Fruit fly (Drosophila melanogaster) whole organism, embryonic: ENCODE measurements around the gene FucTA.

Source experiments
- Bgb ChIP-seq: fragments of 200-800 bp; sonication (Bioruptor generic); IDR thresholded peaks from 2 replicates; pipeline ENCODE4 v1.3.6; 2022; ENCODE audit warnings: missing biosample characterization, missing genetic modification characterization; ENCODE audit not compliant: partially characterized antibody
- CG12391 ChIP-seq: fragments of 200-800 bp; sonication (Bioruptor generic); optimal IDR thresholded peaks from 3 replicates; lab custom pipeline; 2018; ENCODE audit warnings: missing biosample characterization, mild to moderate bottlenecking, missing genetic modification characterization, moderate library complexity
- CG12769 ChIP-seq: fragments of 200-800 bp; sonication (Bioruptor generic); optimal IDR thresholded peaks from 2 replicates; lab custom pipeline; 2019; ENCODE audit warnings: missing biosample characterization, mild to moderate bottlenecking, missing genetic modification characterization, moderate library complexity
- CG13424 ChIP-seq: fragments of 200-800 bp; sonication (Bioruptor generic); optimal IDR thresholded peaks from 2 replicates; lab custom pipeline; 2019; ENCODE audit warnings: missing biosample characterization, mild to moderate bottlenecking, missing genetic modification characterization, moderate library complexity
- CG15479 ChIP-seq: fragments of 200-800 bp; sonication (Bioruptor generic); optimal IDR thresholded peaks from 3 replicates; lab custom pipeline; 2019; ENCODE audit warnings: missing biosample characterization, mild to moderate bottlenecking, missing genetic modification characterization, moderate library complexity
- CG16815 ChIP-seq: fragments of 200-800 bp; sonication (Bioruptor generic); optimal IDR thresholded peaks from 3 replicates; lab custom pipeline; 2017; ENCODE audit warnings: missing biosample characterization, mild to moderate bottlenecking, missing genetic modification characterization
- CG17568 ChIP-seq: fragments of 200-800 bp; sonication (Bioruptor generic); optimal IDR thresholded peaks from 2 replicates; lab custom pipeline; 2018; ENCODE audit warnings: missing biosample characterization, mild to moderate bottlenecking, missing genetic modification characterization, moderate library complexity
- CG1792 ChIP-seq: fragments of 200-800 bp; sonication (Bioruptor generic); optimal IDR thresholded peaks from 2 replicates; lab custom pipeline; 2016; ENCODE audit warnings: missing biosample characterization, missing genetic modification characterization
- CG18619 ChIP-seq: fragments of 200-800 bp; sonication (Bioruptor generic); optimal IDR thresholded peaks from 3 replicates; lab custom pipeline; 2017; ENCODE audit warnings: missing biosample characterization, mild to moderate bottlenecking, missing genetic modification characterization
- CG32772 ChIP-seq: fragments of 200-800 bp; sonication (Bioruptor generic); IDR thresholded peaks from 2 replicates; pipeline ENCODE4 v1.3.6; 2022; ENCODE audit warnings: missing biosample characterization, missing genetic modification characterization
- CG4617 ChIP-seq: fragments of 200-800 bp; sonication (Bioruptor generic); optimal IDR thresholded peaks from 3 replicates; lab custom pipeline; 2016; ENCODE audit warnings: missing biosample characterization, missing genetic modification characterization, borderline replicate concordance
- CG4707 ChIP-seq: fragments of 200-800 bp; sonication (Bioruptor generic); optimal IDR thresholded peaks from 2 replicates; lab custom pipeline; 2018; ENCODE audit warnings: missing biosample characterization, mild to moderate bottlenecking, missing genetic modification characterization, moderate library complexity
- CG5953 ChIP-seq: fragments of 200-800 bp; sonication (Bioruptor generic); IDR thresholded peaks from 2 replicates; pipeline ENCODE4 v1.3.6; 2022; ENCODE audit warnings: missing biosample characterization, missing genetic modification characterization
- CG6765 ChIP-seq: fragments of 200-800 bp; sonication (Bioruptor generic); optimal IDR thresholded peaks from 3 replicates; lab custom pipeline; 2017; ENCODE audit warnings: missing biosample characterization, mild to moderate bottlenecking, missing genetic modification characterization
- CG7372 ChIP-seq: fragments of 200-800 bp; sonication (Bioruptor generic); IDR thresholded peaks from 2 replicates; pipeline ENCODE4 v1.3.6; 2022; ENCODE audit warnings: missing biosample characterization, missing genetic modification characterization
- CG8359 ChIP-seq: fragments of 200-800 bp; sonication (Bioruptor generic); optimal IDR thresholded peaks from 2 replicates; lab custom pipeline; 2017; ENCODE audit warnings: missing biosample characterization, mild to moderate bottlenecking, missing genetic modification characterization, borderline replicate concordance
- CoRest ChIP-seq: fragments of 200-800 bp; sonication (Bioruptor generic); optimal IDR thresholded peaks from 3 replicates; lab custom pipeline; 2018; ENCODE audit warnings: missing biosample characterization, mild to moderate bottlenecking, missing genetic modification characterization, moderate library complexity
- Deaf1 ChIP-seq: fragments of 200-800 bp; optimal IDR thresholded peaks from 3 replicates; lab custom pipeline; 2019; ENCODE audit warnings: missing biosample characterization, mild to moderate bottlenecking, missing genetic modification characterization, moderate library complexity
- Dfd ChIP-seq, 2 experiments: fragments of >200 bp; optimal IDR thresholded peaks; 2 replicates each; lab custom pipeline; 2017; ENCODE audit warnings: missing biosample characterization in 2 of 2, missing genetic modification characterization in 2 of 2
- Fer3 ChIP-seq: fragments of 200-800 bp; sonication (Bioruptor generic); optimal IDR thresholded peaks from 2 replicates; lab custom pipeline; 2018; ENCODE audit warnings: missing biosample characterization, mild to moderate bottlenecking, missing genetic modification characterization, moderate library complexity
- Gsc ChIP-seq: fragments of 200-800 bp; sonication (Bioruptor generic); IDR thresholded peaks from 2 replicates; pipeline ENCODE4 v1.3.6; 2022; ENCODE audit warnings: missing biosample characterization, missing genetic modification characterization
- H15 ChIP-seq: fragments of 200-800 bp; sonication (Bioruptor generic); IDR thresholded peaks from 3 replicates; pipeline ENCODE4 v1.3.6; 2022; ENCODE audit warnings: missing biosample characterization, missing genetic modification characterization
- HmgD ChIP-seq: fragments of 200-800 bp; sonication (Bioruptor generic); optimal IDR thresholded peaks from 3 replicates; lab custom pipeline; 2016; ENCODE audit warnings: missing biosample characterization, missing genetic modification characterization
- HmgZ ChIP-seq: fragments of 200-800 bp; sonication (Bioruptor generic); optimal IDR thresholded peaks from 2 replicates; lab custom pipeline; 2018; ENCODE audit warnings: missing biosample characterization, mild to moderate bottlenecking, missing genetic modification characterization
- Hsf ChIP-seq: fragments of 200-800 bp; sonication (Bioruptor generic); optimal IDR thresholded peaks from 3 replicates; lab custom pipeline; 2016; ENCODE audit warnings: missing biosample characterization, missing genetic modification characterization
- Kr ChIP-seq: fragments of 200-800 bp; sonication (Bioruptor generic); optimal IDR thresholded peaks from 2 replicates; lab custom pipeline; 2017; ENCODE audit warnings: missing biosample characterization, mild to moderate bottlenecking, missing genetic modification characterization
- Meics ChIP-seq: fragments of 200-800 bp; sonication (Bioruptor generic); optimal IDR thresholded peaks from 2 replicates; lab custom pipeline; 2017; ENCODE audit warnings: missing biosample characterization, mild to moderate bottlenecking, missing genetic modification characterization
- Myb ChIP-seq: fragments of 200-800 bp; sonication (Bioruptor generic); optimal IDR thresholded peaks from 2 replicates; lab custom pipeline; 2016; ENCODE audit warnings: missing biosample characterization, missing genetic modification characterization
- Poxn ChIP-seq: fragments of 200-800 bp; sonication (Bioruptor generic); IDR thresholded peaks from 2 replicates; pipeline ENCODE4 v1.3.6; 2022; ENCODE audit warnings: missing biosample characterization, missing genetic modification characterization
- Tbp ChIP-seq: fragments of >200 bp; optimal IDR thresholded peaks from 2 replicates; lab custom pipeline; 2018; ENCODE audit warnings: missing biosample characterization, missing genetic modification characterization
- al ChIP-seq: fragments of 200-800 bp; sonication (Bioruptor generic); IDR thresholded peaks from 2 replicates; pipeline ENCODE4 v1.3.6; 2022; ENCODE audit warnings: missing biosample characterization, missing genetic modification characterization
- aop ChIP-seq: fragments of 200-800 bp; sonication (Bioruptor generic); IDR thresholded peaks from 2 replicates; pipeline ENCODE4 v1.3.6; 2022; ENCODE audit warnings: missing biosample characterization, missing genetic modification characterization
- chm ChIP-seq: fragments of 200-800 bp; sonication (Bioruptor generic); IDR thresholded peaks from 2 replicates; pipeline ENCODE4 v1.3.6; 2022; ENCODE audit warnings: missing biosample characterization, missing genetic modification characterization
- ci ChIP-seq: fragments of 200-800 bp; sonication (Bioruptor generic); IDR thresholded peaks from 3 replicates; pipeline ENCODE4 v1.3.6; 2022; ENCODE audit warnings: missing biosample characterization, missing genetic modification characterization
- dati ChIP-seq: fragments of 200-800 bp; sonication (Bioruptor generic); IDR thresholded peaks from 2 replicates; pipeline ENCODE4 v1.3.6; 2022; ENCODE audit warnings: missing biosample characterization, missing genetic modification characterization
- fd102C ChIP-seq: fragments of 200-800 bp; sonication (Bioruptor generic); optimal IDR thresholded peaks from 2 replicates; lab custom pipeline; 2018; ENCODE audit warnings: missing biosample characterization, mild to moderate bottlenecking, missing genetic modification characterization, moderate library complexity
- fd64A ChIP-seq: fragments of 200-800 bp; sonication (Bioruptor generic); optimal IDR thresholded peaks from 3 replicates; lab custom pipeline; 2018; ENCODE audit warnings: missing biosample characterization, mild to moderate bottlenecking, missing genetic modification characterization
- gsb ChIP-seq: fragments of 200-800 bp; sonication (Bioruptor generic); IDR thresholded peaks from 2 replicates; pipeline ENCODE4 v1.3.6; 2022; ENCODE audit warnings: missing biosample characterization, missing genetic modification characterization
- h ChIP-seq: fragments of >200 bp; optimal IDR thresholded peaks from 2 replicates; lab custom pipeline; 2017
- mirr ChIP-seq: fragments of 200-800 bp; sonication (Bioruptor generic); optimal IDR thresholded peaks from 3 replicates; lab custom pipeline; 2018; ENCODE audit warnings: missing biosample characterization, mild to moderate bottlenecking, missing genetic modification characterization
- nmo ChIP-seq: fragments of 200-800 bp; sonication (Bioruptor generic); optimal IDR thresholded peaks from 2 replicates; lab custom pipeline; 2018; ENCODE audit warnings: missing biosample characterization, mild to moderate bottlenecking, missing genetic modification characterization, moderate library complexity
- nom ChIP-seq: fragments of 200-800 bp; sonication (Bioruptor generic); optimal IDR thresholded peaks from 2 replicates; lab custom pipeline; 2017; ENCODE audit warnings: missing biosample characterization, missing genetic modification characterization, mild to moderate bottlenecking, moderate library complexity, missing genetic modification reagents
- sob ChIP-seq: fragments of 200-800 bp; sonication (Bioruptor generic); IDR thresholded peaks from 2 replicates; pipeline ENCODE4 v1.3.6; 2022; ENCODE audit warnings: missing biosample characterization, missing genetic modification characterization
- sr ChIP-seq: fragments of 200-800 bp; sonication (Bioruptor generic); IDR thresholded peaks from 3 replicates; pipeline ENCODE4 v1.3.6; 2022; ENCODE audit warnings: missing biosample characterization, missing genetic modification characterization
- tup ChIP-seq: fragments of 200-800 bp; sonication (Bioruptor generic); optimal IDR thresholded peaks from 2 replicates; lab custom pipeline; 2016; ENCODE audit warnings: missing biosample characterization, mild to moderate bottlenecking, missing genetic modification characterization, moderate library complexity
- zen2 ChIP-seq: fragments of 200-800 bp; sonication (Bioruptor generic); IDR thresholded peaks from 3 replicates; pipeline ENCODE4 v1.3.6; 2022; ENCODE audit warnings: missing biosample characterization, missing genetic modification characterization; ENCODE audit not compliant: partially characterized antibody
- zf30C ChIP-seq: fragments of 200-800 bp; sonication (Bioruptor generic); optimal IDR thresholded peaks from 3 replicates; lab custom pipeline; 2018; ENCODE audit warnings: missing biosample characterization, mild to moderate bottlenecking, missing genetic modification characterization

Gene FucTA

dm6 chr3L:15102669-15103309, 44.1 kb upstream of the FucTA start (continued):
- TF ChIP-seq CG13424 (tag; lab: Kevin White, UChicago), result peak; percentile 16
- no peak for TF ChIP-seq nmo
- no peak for TF ChIP-seq Fer3 (tag; lab: Kevin White, UChicago)
- TF ChIP-seq CG17568, result no peak
- no peak for TF ChIP-seq CG1792 (GFP tag; lab: Kevin White, UChicago)
- TF ChIP-seq sr, result peak; percentile 78
- TF ChIP-seq Gsc, result no peak
- no peak for TF ChIP-seq zf30C (GFP tag; lab: Kevin White, UChicago)
- TF ChIP-seq Meics (GFP tag; lab: Kevin White, UChicago), result no peak
- TF ChIP-seq al (GFP tag; lab: Robert Waterston, UW), result no peak
- TF ChIP-seq h (lab: Kevin White, UChicago), result no peak
- TF ChIP-seq Hsf (GFP tag; lab: Kevin White, UChicago), result no peak
- TF ChIP-seq sob (GFP tag; lab: Robert Waterston, UW), result 0 out of 2 replicates have a peak, but pooled peaks have one; percentile 15
- no peak for TF ChIP-seq CG15479 (GFP tag; lab: Kevin White, UChicago)
- no peak for TF ChIP-seq mirr (GFP tag; lab: Kevin White, UChicago)
- no peak for TF ChIP-seq CG16815 (GFP tag; lab: Kevin White, UChicago)
- TF ChIP-seq gsb (GFP tag; lab: Robert Waterston, UW), result no peak
- no peak for TF ChIP-seq CG4707 (GFP tag; lab: Kevin White, UChicago)
- TF ChIP-seq CG7372 (GFP tag; lab: Robert Waterston, UW), result no peak
- TF ChIP-seq CG12391 (tag; lab: Kevin White, UChicago), result no peak

dm6 chr3L:15103988-15104848, 42.7 kb upstream of the FucTA start:
- TF ChIP-seq Deaf1 (peak; percentile 60), Kr (no peak), CG16815 (GFP tag; lab: Kevin White, UChicago) (no peak), Myb (GFP tag; lab: Kevin White, UChicago) (no peak), CG13424 (tag; lab: Kevin White, UChicago) (no peak), dati (GFP tag; lab: Robert Waterston, UW) (no peak), H15 (no peak), CG5953 (GFP tag; lab: Robert Waterston, UW) (no peak), Poxn (GFP tag; lab: Robert Waterston, UW) (no peak), Dfd (GFP tag; optimal IDR thresholded peaks at IDR 0.05; lab: Kevin White, UChicago) (no peak), HmgZ (tag; lab: Kevin White, UChicago) (no peak), CG12769 (tag; lab: Kevin White, UChicago) (no peak), CoRest (tag; lab: Kevin White, UChicago) (no peak), CG8359 (no peak), HmgD (GFP tag; lab: Kevin White, UChicago) (no peak), ci (GFP tag; lab: Robert Waterston, UW) (peak; percentile 43; the same call in 1 of the 3 replicates), tup (GFP tag; lab: Kevin White, UChicago) (no peak), chm (GFP tag; lab: Robert Waterston, UW) (0 out of 2 replicates have a peak, but pooled peaks have one; percentile 46), aop (GFP tag; lab: Robert Waterston, UW) (peak; percentile 65; the same call in 1 of the 2 replicates), fd64A (no peak), zen2 (GFP tag; lab: Robert Waterston, UW) (no peak), CG32772 (GFP tag; lab: Robert Waterston, UW) (peak; percentile 36; the same call in 1 of the 2 replicates), CG6765 (GFP tag; lab: Kevin White, UChicago) (no peak), Tbp (GFP tag; lab: Kevin White, UChicago) (no peak), fd102C (GFP tag; lab: Kevin White, UChicago) (no peak), nom (GFP tag; lab: Kevin White, UChicago) (peak; percentile 7), CG18619 (GFP tag; lab: Kevin White, UChicago) (no peak), CG4617 (GFP tag; lab: Kevin White, UChicago) (no peak), Bgb (GFP tag; lab: Robert Waterston, UW) (no peak; the same call in 1 of the 2 replicates)
